Worm (Caenorhabditis elegans) whole organism, young adult: ENCODE measurements around the gene clec-219.
A peak's percentile ranks its signal among the peaks of the same experiment; 100 is the strongest.

Experiments used
- B0261.1 ChIP-seq: sonication (generic microtip); optimal IDR thresholded peaks from 2 replicates; lab custom pipeline; 2016; ENCODE audit warnings: mild to moderate bottlenecking, missing genetic modification characterization, moderate library complexity, missing compliant biosample characterization
- C06A6.2 ChIP-seq: fragments of 200-800 bp; sonication (Bioruptor generic); conservative IDR thresholded peaks from 2 replicates; pipeline ENCODE4 v1.3.6; 2022; ENCODE audit warnings: missing genetic modification characterization, missing compliant biosample characterization
- F33H1.4 ChIP-seq: fragments of 200-800 bp; sonication (Bioruptor generic); IDR thresholded peaks from 2 replicates; pipeline ENCODE4 v1.3.6; 2022; ENCODE audit warnings: missing genetic modification reagents, missing genetic modification characterization, missing compliant biosample characterization
- F39B2.1 ChIP-seq: fragments of 200-800 bp; sonication (Bioruptor generic); IDR thresholded peaks from 2 replicates; pipeline ENCODE4 v1.3.6; 2022; ENCODE audit warnings: missing genetic modification reagents, missing genetic modification characterization, missing compliant biosample characterization
- F57C9.4 ChIP-seq: sonication (generic microtip); optimal IDR thresholded peaks from 2 replicates; lab custom pipeline; 2017; ENCODE audit warnings: mild to moderate bottlenecking, missing genetic modification characterization, missing compliant biosample characterization
- Y67H2A.10 ChIP-seq: fragments of 200-800 bp; sonication (Bioruptor generic); conservative IDR thresholded peaks from 2 replicates; pipeline ENCODE4 v1.3.6; 2022; ENCODE audit warnings: missing genetic modification reagents, missing genetic modification characterization, missing compliant biosample characterization
- ZK185.1 ChIP-seq: sonication (generic microtip); optimal IDR thresholded peaks from 2 replicates; lab custom pipeline; 2016; ENCODE audit warnings: mild to moderate bottlenecking, missing genetic modification characterization, missing compliant biosample characterization; ENCODE audit not compliant: poor library complexity, severe bottlenecking
- aptf-2 ChIP-seq: fragments of 200-800 bp; sonication (Bioruptor generic); conservative IDR thresholded peaks from 2 replicates; pipeline ENCODE4 v1.3.6; 2022; ENCODE audit warnings: missing genetic modification reagents, missing genetic modification characterization, missing compliant biosample characterization
- atf-7 ChIP-seq: sonication (generic microtip); optimal IDR thresholded peaks from 2 replicates; lab custom pipeline; 2017; ENCODE audit warnings: mild to moderate bottlenecking, missing genetic modification characterization, missing compliant biosample characterization
- attf-5 ChIP-seq: fragments of 200-800 bp; sonication (Bioruptor generic); optimal IDR thresholded peaks from 2 replicates; lab custom pipeline; 2018; ENCODE audit warnings: mild to moderate bottlenecking, missing genetic modification characterization, missing compliant biosample characterization
- bed-1 ChIP-seq: fragments of 200-800 bp; sonication (Bioruptor generic); IDR thresholded peaks from 2 replicates; pipeline ENCODE4 v1.3.6; 2022; ENCODE audit warnings: missing genetic modification reagents, missing genetic modification characterization, missing compliant biosample characterization
- ccch-3 ChIP-seq: fragments of 200-800 bp; sonication (Bioruptor generic); optimal IDR thresholded peaks from 2 replicates; lab custom pipeline; 2018; ENCODE audit warnings: mild to moderate bottlenecking, missing genetic modification characterization, missing compliant biosample characterization
- ceh-27 ChIP-seq: fragments of 200-800 bp; sonication (Bioruptor generic); optimal IDR thresholded peaks from 2 replicates; lab custom pipeline; 2018; ENCODE audit warnings: mild to moderate bottlenecking, missing genetic modification characterization, moderate library complexity, missing compliant biosample characterization
- ceh-79 ChIP-seq: sonication (generic microtip); optimal IDR thresholded peaks from 2 replicates; lab custom pipeline; 2017; ENCODE audit warnings: mild to moderate bottlenecking, missing genetic modification characterization, missing compliant biosample characterization
- dox-1 ChIP-seq: fragments of 200-800 bp; sonication (Bioruptor generic); IDR thresholded peaks from 2 replicates; pipeline ENCODE4 v1.3.6; 2022; ENCODE audit warnings: missing genetic modification reagents, missing genetic modification characterization, missing compliant biosample characterization
- egrh-3 ChIP-seq: fragments of 200-800 bp; sonication (Bioruptor generic); IDR thresholded peaks from 2 replicates; pipeline ENCODE4 v1.3.6; 2022; ENCODE audit warnings: missing genetic modification reagents, missing genetic modification characterization, missing compliant biosample characterization
- ekl-4 ChIP-seq: fragments of 200-800 bp; sonication (Bioruptor generic); IDR thresholded peaks from 2 replicates; pipeline ENCODE4 v1.3.6; 2022; ENCODE audit warnings: missing genetic modification reagents, missing genetic modification characterization, missing compliant biosample characterization
- fkh-3 ChIP-seq: sonication (generic microtip); optimal IDR thresholded peaks from 2 replicates; lab custom pipeline; 2016; ENCODE audit warnings: mild to moderate bottlenecking, missing genetic modification characterization, missing compliant biosample characterization
- him-1 ChIP-seq: sonication (generic microtip); optimal IDR thresholded peaks from 2 replicates; lab custom pipeline; 2016; ENCODE audit warnings: missing genotype, missing genetic modification reagents, missing genetic modification characterization, missing compliant biosample characterization
- hsf-1 ChIP-seq: fragments of 200-800 bp; sonication (Bioruptor generic); IDR thresholded peaks from 2 replicates; pipeline ENCODE4 v1.3.6; 2022; ENCODE audit warnings: missing genetic modification reagents, missing genetic modification characterization, missing compliant biosample characterization
- let-526 ChIP-seq: fragments of 200-800 bp; sonication (Bioruptor generic); IDR thresholded peaks from 2 replicates; pipeline ENCODE4 v1.3.6; 2022; ENCODE audit warnings: missing genetic modification reagents, missing genetic modification characterization, missing compliant biosample characterization
- lin-35 ChIP-seq, 3 experiments: fragments of 150-350 bp in 2 of 3; sonication (generic microtip) in 1 of 3; optimal IDR thresholded peaks; 2 replicates each; lab custom pipeline; 2014 to 2018; ENCODE audit warnings: missing biosample characterization in 3 of 3, missing genetic modification characterization in 3 of 3, missing genetic modification reagents in 3 of 3
- lin-40 ChIP-seq: sonication (generic microtip); optimal IDR thresholded peaks from 2 replicates; lab custom pipeline; 2016; ENCODE audit warnings: missing genetic modification characterization, mild to moderate bottlenecking, missing compliant biosample characterization, missing genotype, missing genetic modification reagents
- lin-54 ChIP-seq: fragments of 200-800 bp; sonication (Bioruptor generic); optimal IDR thresholded peaks from 2 replicates; lab custom pipeline; 2018; ENCODE audit warnings: mild to moderate bottlenecking, missing genetic modification characterization, missing compliant biosample characterization
- lsl-1 ChIP-seq: fragments of 200-800 bp; sonication (Bioruptor generic); optimal IDR thresholded peaks from 2 replicates; lab custom pipeline; 2018; ENCODE audit warnings: mild to moderate bottlenecking, missing genetic modification characterization, moderate library complexity, missing compliant biosample characterization
- madf-10 ChIP-seq: sonication (generic microtip); optimal IDR thresholded peaks from 2 replicates; lab custom pipeline; 2016; ENCODE audit warnings: mild to moderate bottlenecking, missing genetic modification characterization, missing compliant biosample characterization
- madf-8 ChIP-seq: fragments of 200-800 bp; sonication (Bioruptor generic); conservative IDR thresholded peaks from 2 replicates; pipeline ENCODE4 v1.3.6; 2022; ENCODE audit warnings: missing genetic modification reagents, missing genetic modification characterization, missing compliant biosample characterization
- mes-4 ChIP-seq: sonication (generic microtip); optimal IDR thresholded peaks from 2 replicates; lab custom pipeline; 2016; ENCODE audit warnings: missing genotype, missing genetic modification characterization, missing compliant biosample characterization
- mxl-1 ChIP-seq: sonication (generic microtip); optimal IDR thresholded peaks from 2 replicates; lab custom pipeline; 2016; ENCODE audit warnings: missing genetic modification characterization, missing compliant biosample characterization
- nhr-120 ChIP-seq: fragments of 200-800 bp; sonication (Bioruptor generic); IDR thresholded peaks from 2 replicates; pipeline ENCODE4 v1.3.6; 2022; ENCODE audit warnings: missing genetic modification characterization, missing compliant biosample characterization
- nhr-27 ChIP-seq: fragments of 200-800 bp; sonication (Bioruptor generic); optimal IDR thresholded peaks from 2 replicates; lab custom pipeline; 2018; ENCODE audit warnings: mild to moderate bottlenecking, missing genetic modification characterization, moderate library complexity, missing compliant biosample characterization
- nhr-80 ChIP-seq: sonication (generic microtip); optimal IDR thresholded peaks from 2 replicates; lab custom pipeline; 2016; ENCODE audit warnings: missing genetic modification characterization, missing compliant biosample characterization
- rcor-1 ChIP-seq: fragments of 200-800 bp; sonication (Bioruptor generic); IDR thresholded peaks from 2 replicates; pipeline ENCODE4 v1.3.6; 2022; ENCODE audit warnings: missing genetic modification reagents, missing genetic modification characterization, missing compliant biosample characterization
- snpc-1.3 ChIP-seq: sonication (generic microtip); optimal IDR thresholded peaks from 2 replicates; lab custom pipeline; 2017; ENCODE audit warnings: missing genetic modification characterization, mild to moderate bottlenecking, missing compliant biosample characterization, antibody characterized with exemption, moderate library complexity, missing genotype, missing genetic modification reagents; ENCODE audit not compliant: insufficient read depth
- snpc-4 ChIP-seq, 5 experiments: fragments of 150-350 bp in 1 of 5; sonication (generic microtip) in 4 of 5; optimal IDR thresholded peaks; 2 replicates each; lab custom pipeline; 2014 to 2018; ENCODE audit warnings: missing genetic modification characterization in 5 of 5, missing biosample characterization in 3 of 5, antibody characterized with exemption in 2 of 5, mild to moderate bottlenecking in 2 of 5, missing compliant biosample characterization in 2 of 5, missing genotype in 2 of 5, moderate library complexity in 2 of 5, missing genetic modification reagents in 1 of 5
- tbx-9 ChIP-seq: sonication (generic microtip); optimal IDR thresholded peaks from 2 replicates; lab custom pipeline; 2016; ENCODE audit warnings: borderline replicate concordance, missing genetic modification characterization, inconsistent platforms, missing compliant biosample characterization
- tlf-1 ChIP-seq: fragments of 200-800 bp; sonication (Bioruptor generic); optimal IDR thresholded peaks from 2 replicates; lab custom pipeline; 2018; ENCODE audit warnings: mild to moderate bottlenecking, missing genetic modification characterization, missing compliant biosample characterization
- xnd-1 ChIP-seq: sonication (generic microtip); optimal IDR thresholded peaks from 2 replicates; lab custom pipeline; 2016; ENCODE audit warnings: missing genotype, missing genetic modification reagents, missing genetic modification characterization, missing compliant biosample characterization
- zim-3 ChIP-seq: sonication (generic microtip); optimal IDR thresholded peaks from 2 replicates; lab custom pipeline; 2017; ENCODE audit warnings: mild to moderate bottlenecking, missing genetic modification characterization, moderate library complexity, missing compliant biosample characterization
- ztf-22 ChIP-seq: fragments of 200-800 bp; sonication (Bioruptor generic); optimal IDR thresholded peaks from 2 replicates; lab custom pipeline; 2018; ENCODE audit warnings: mild to moderate bottlenecking, missing genetic modification characterization, moderate library complexity, missing compliant biosample characterization
- ztf-3 ChIP-seq: fragments of 200-800 bp; sonication (Bioruptor generic); optimal IDR thresholded peaks from 2 replicates; lab custom pipeline; 2018; ENCODE audit warnings: mild to moderate bottlenecking, missing genetic modification characterization, missing compliant biosample characterization

clec-219 gene

ce11 chrV:8295866-8296265 is 22.4 kb upstream of the clec-219 start, which contains the start of gene smex-1:
TSS of gene smex-1 (minus strand) at chrV:8295966.
- TF ChIP-seq ztf-3: no peak
- TF ChIP-seq atf-7: no peak
- no peak for TF ChIP-seq F33H1.4 (GFP tag; lab: Robert Waterston, UW)
- no peak for TF ChIP-seq Y67H2A.10
- TF ChIP-seq F57C9.4: no peak
- no peak for TF ChIP-seq bed-1

DNA sequence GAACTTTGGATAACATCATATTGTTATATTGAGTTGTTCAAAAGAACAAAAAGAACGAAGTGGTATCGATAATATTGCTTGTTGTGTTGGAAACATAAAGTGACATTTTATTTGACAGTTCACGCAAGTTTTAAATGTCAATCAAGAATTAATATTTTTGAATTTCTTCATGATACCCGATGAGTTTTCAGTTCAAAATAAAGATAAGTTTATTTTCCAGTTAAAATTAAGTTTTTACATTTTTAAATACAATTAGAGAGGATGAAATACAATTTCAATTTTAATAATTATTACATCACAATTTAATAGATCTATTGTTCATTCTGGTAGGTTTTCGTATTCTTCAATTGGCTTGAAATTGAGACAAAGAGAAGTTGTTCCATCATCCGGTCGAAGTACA is 20.7 kb upstream of the clec-219 start, which contains the start of gene W02D7.4:
TSS of gene W02D7.4 (minus strand) at position 101 of the 400 bp plus-strand sequence.
- TF ChIP-seq nhr-80 (tag; lab: Kevin White, UChicago) (peak; percentile 33), B0261.1 (tag; lab: Kevin White, UChicago) (no peak)

DNA sequence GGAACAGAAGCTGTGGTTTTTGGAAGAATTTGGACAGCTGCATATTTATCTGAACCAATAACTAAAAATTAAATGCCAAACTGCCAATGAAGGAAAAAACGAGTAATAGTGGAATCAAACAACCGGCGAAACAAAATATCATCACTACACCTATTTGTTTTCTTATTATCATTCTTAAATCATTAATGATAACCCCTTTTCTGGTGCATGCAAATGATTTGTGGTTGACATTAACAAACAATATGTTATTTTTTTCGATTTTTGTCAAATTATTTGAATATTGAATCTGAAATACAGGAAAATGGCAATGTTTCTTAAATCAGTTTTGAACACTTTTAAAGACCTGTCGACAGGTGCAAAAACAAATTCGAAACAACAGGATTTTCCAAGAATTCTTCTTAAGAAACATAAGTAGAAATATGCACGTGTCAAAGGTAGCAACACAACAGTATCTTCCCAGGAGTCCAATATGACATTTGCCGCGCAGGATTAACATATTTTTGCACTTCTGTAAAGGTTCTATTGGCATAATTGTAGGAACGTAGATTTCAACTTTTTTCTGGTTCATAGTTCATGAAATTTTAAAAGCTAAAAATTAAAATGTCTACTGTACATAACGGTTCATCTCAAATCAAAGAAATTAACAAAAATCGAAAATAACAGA is 18.9 kb upstream of the clec-219 start, which contains the start of gene W02D7.5:
TSS of gene W02D7.5 (minus strand) at position 51 of the 664 bp plus-strand sequence.
- TF ChIP-seq ekl-4 (GFP tag; lab: Robert Waterston, UW) (no peak), F39B2.1 (no peak), nhr-27 (tag; lab: Kevin White, UChicago) (no peak), aptf-2 (GFP tag; lab: Robert Waterston, UW) (peak; percentile 79), F33H1.4 (GFP tag; lab: Robert Waterston, UW) (no peak), ztf-22 (GFP tag; lab: Kevin White, UChicago) (no peak), dox-1 (GFP tag; lab: Robert Waterston, UW) (no peak), lin-35 (GFP tag; optimal IDR thresholded peaks at IDR 0.05; lab: Kevin White, UChicago) (no peak), ccch-3 (GFP tag; lab: Kevin White, UChicago) (no peak), hsf-1 (peak; percentile 8; the same call in 1 of the 2 replicates), lsl-1 (GFP tag; lab: Kevin White, UChicago) (no peak)

DNA sequence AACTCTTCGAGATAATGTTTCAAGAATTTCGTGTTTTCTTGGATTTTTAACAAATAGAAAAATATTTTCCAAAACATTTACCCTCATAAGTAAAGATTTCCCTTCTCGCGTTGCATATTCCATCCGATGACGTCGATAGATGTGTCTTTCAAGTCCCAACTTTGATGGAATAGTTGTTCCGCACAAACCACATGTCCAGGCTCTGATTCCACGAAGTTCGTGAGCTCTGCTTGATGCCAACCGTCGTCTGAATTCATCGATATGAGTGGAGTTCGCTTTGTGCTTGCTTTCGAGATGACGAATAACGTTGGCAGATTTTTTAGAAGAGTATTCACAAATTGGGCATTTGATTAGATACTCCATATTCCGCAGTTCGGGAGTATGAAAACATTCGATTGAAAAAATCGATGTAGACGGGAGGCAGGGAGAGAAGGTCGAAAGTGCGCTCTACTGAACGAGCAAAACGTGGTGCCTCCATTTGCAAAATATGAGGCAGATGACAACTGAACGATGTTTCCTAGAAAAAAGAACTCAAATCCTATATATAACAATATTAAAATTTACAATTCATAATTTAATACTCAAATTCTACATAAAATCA is 17.2 kb upstream of the clec-219 start, which contains the start of gene W02D7.6:
TSS of gene W02D7.6 (minus strand) at position 573 of the 601 bp plus-strand sequence.
- TF ChIP-seq mes-4 (no peak), snpc-1.3 (tag; lab: Kevin White, UChicago) (no peak), mxl-1 (peak; percentile 24), egrh-3 (GFP tag; lab: Robert Waterston, UW) (no peak), tlf-1 (GFP tag; lab: Kevin White, UChicago) (no peak), lin-35 (GFP tag; optimal IDR thresholded peaks at IDR 0.05; lab: Kevin White, UChicago) (no peak), let-526 (no peak), ceh-79 (no peak), madf-8 (GFP tag; lab: Robert Waterston, UW) (no peak), zim-3 (tag; lab: Kevin White, UChicago) (no peak), lin-40 (tag; lab: Kevin White, UChicago) (no peak), madf-10 (tag; lab: Kevin White, UChicago) (no peak), rcor-1 (no peak; the same call in 1 of the 2 replicates), tbx-9 (no peak), fkh-3 (tag; lab: Kevin White, UChicago) (no peak), xnd-1 (tag; lab: Kevin White, UChicago) (no peak), ceh-27 (GFP tag; lab: Kevin White, UChicago) (no peak), snpc-4 (GFP tag; optimal IDR thresholded peaks at IDR 0.05; lab: Kevin White, UChicago) (no peak), snpc-4 (tag; optimal IDR thresholded peaks at IDR 0.05; lab: Kevin White, UChicago) (peak in 1 of 4 experiments; percentile 54), C06A6.2 (GFP tag; lab: Robert Waterston, UW) (no peak), nhr-120 (GFP tag; lab: Robert Waterston, UW) (no peak), lin-54 (peak; percentile 39), lsl-1 (GFP tag; lab: Kevin White, UChicago) (peak; percentile 27), dox-1 (GFP tag; lab: Robert Waterston, UW) (peak; percentile 41; the same call in 1 of the 2 replicates), him-1 (tag; lab: Kevin White, UChicago) (no peak), attf-5 (GFP tag; lab: Kevin White, UChicago) (peak; percentile 7), ZK185.1 (tag; lab: Kevin White, UChicago) (peak; percentile 1)
